Worm (Caenorhabditis elegans) whole organism, midembryonic: ENCODE results near the gene col-170.

Experiments used
- T22C8.4 ChIP-seq: fragments of 200-800 bp; sonication (Bioruptor generic); IDR thresholded peaks from 2 replicates; pipeline ENCODE4 v1.3.6; 2022; ENCODE audit warnings: missing genetic modification characterization, missing compliant biosample characterization
- cog-1 ChIP-seq: sonication (generic microtip); optimal IDR thresholded peaks from 2 replicates; lab custom pipeline; 2016; ENCODE audit warnings: missing genetic modification characterization, missing compliant biosample characterization
- med-1 ChIP-seq: sonication (generic microtip); optimal IDR thresholded peaks from 2 replicates; lab custom pipeline; 2017; ENCODE audit warnings: missing genetic modification characterization, mild to moderate bottlenecking, missing compliant biosample characterization, antibody characterized with exemption, missing genetic modification reagents; ENCODE audit not compliant: insufficient read depth

DNA sequence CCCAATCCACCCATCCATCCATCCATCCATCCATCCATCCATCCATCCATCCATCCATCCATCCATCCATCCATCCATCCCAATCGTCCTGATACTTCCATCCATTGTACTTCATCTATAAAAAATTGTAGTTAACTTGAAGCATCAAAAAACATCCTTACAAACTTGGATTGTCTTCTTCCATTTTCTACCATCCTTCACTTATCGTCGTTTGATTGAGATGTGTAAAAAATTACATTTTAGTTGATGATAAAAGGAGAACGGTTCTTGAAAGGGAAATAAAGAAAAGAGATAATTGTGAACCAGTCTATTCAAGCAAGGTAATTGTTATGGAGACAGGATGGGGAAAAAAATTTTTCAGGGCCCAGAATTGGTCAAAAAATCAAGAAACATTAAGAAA lies 26.3 kb downstream of the col-170 start, which contains the start of gene C03B1.10:
- no peak for TF ChIP-seq med-1 (GFP tag; lab: Kevin White, UChicago)
- no peak for TF ChIP-seq T22C8.4 (GFP tag; lab: Robert Waterston, UW)
- TF ChIP-seq cog-1 (tag; lab: Kevin White, UChicago) = no peak
